Fruit fly (Drosophila melanogaster) whole organism, wandering third instar larva: ENCODE data around the gene Taf1.

Experiments
- Dfd ChIP-seq: fragments of >200 bp; optimal IDR thresholded peaks from 2 replicates; lab custom pipeline; 2017; ENCODE audit warnings: missing biosample characterization, missing genetic modification characterization
- Hr78 ChIP-seq: fragments of >200 bp; optimal IDR thresholded peaks from 2 replicates; lab custom pipeline; 2017; ENCODE audit warnings: missing biosample characterization, missing genetic modification characterization
- usp ChIP-seq: fragments of >200 bp; optimal IDR thresholded peaks from 2 replicates; lab custom pipeline; 2017; ENCODE audit warnings: missing biosample characterization, missing genetic modification characterization

dm6 chr3R:6683671-6684070 lies 37.0 kb downstream of the Taf1 start:
- TF ChIP-seq Dfd (GFP tag; lab: Kevin White, UChicago) (no peak), Hr78 (GFP tag; lab: Kevin White, UChicago) (no peak), usp (GFP tag; lab: Kevin White, UChicago) (no peak)
